Fruit fly (Drosophila melanogaster): ENCODE data around the gene sturkopf.

sturkopf gene

DNA sequence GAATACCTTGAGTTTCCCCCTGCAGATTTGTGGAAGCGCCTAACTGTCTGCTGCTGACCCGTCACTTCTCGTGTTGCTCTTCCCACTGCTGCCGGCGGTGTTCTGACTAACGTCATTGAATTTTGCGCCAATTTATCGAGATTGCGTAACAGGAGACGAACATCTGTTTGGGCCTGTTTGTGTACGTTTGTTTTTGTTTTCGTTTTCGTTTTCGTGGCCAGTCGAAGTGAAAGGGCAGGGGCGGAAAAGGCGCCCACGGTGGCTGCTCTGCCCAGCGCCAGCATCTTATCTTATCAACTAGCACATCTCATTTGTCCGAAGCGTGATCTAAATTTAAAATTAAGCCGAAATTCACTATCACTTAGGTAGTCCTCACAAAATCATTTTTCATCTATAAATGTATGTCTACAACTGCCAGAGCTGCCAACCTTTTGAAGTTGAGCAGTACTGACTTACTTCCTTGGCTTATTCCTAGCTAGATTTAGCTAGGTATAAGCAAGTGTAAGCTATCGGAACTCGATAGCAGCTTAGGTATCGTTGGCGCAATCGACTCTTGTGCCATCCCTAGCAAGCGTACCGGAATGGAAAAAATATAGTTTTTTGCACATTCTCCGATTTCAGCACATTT, 6.1 kb downstream of the sturkopf start, which contains the start of the genes Ctr9 and Nt5a (continued):
- no peak for TF ChIP-seq CG12071 (GFP tag; optimal IDR thresholded peaks at IDR 0.05)
- TF ChIP-seq CG13624 (GFP tag; optimal IDR thresholded peaks at IDR 0.05): peak; percentile 70
- TF ChIP-seq row (GFP tag; IDR thresholded peaks at IDR 0.05): peak; percentile 85
- TF ChIP-seq tio (GFP tag; optimal IDR thresholded peaks at IDR 0.05): no peak
- peak; percentile 68 for TF ChIP-seq ERR (GFP tag; optimal IDR thresholded peaks at IDR 0.05)
- peak; percentile 96 for TF ChIP-seq Sry-β (GFP tag; optimal IDR thresholded peaks at IDR 0.05)
- peak; percentile 36 for TF ChIP-seq Fer3 (tag; optimal IDR thresholded peaks at IDR 0.05)
- TF ChIP-seq Spps (tag; optimal IDR thresholded peaks at IDR 0.05): no peak
- peak; percentile 81 for TF ChIP-seq CG34224 (GFP tag; IDR thresholded peaks at IDR 0.05; ENCODE audit: partially characterized antibody)
- TF ChIP-seq Hr51 (GFP tag; optimal IDR thresholded peaks at IDR 0.05): peak in 1 of 2 experiments; percentile 48
- TF ChIP-seq CG17385 (GFP tag; optimal IDR thresholded peaks at IDR 0.05): peak; percentile 8
- TF ChIP-seq sens-2 (GFP tag; IDR thresholded peaks at IDR 0.05): no peak
- peak; percentile 40 for TF ChIP-seq sd (tag; optimal IDR thresholded peaks at IDR 0.05)
- TF ChIP-seq Nf-YA (GFP tag; IDR thresholded peaks at IDR 0.05): no peak
- no peak for TF ChIP-seq D19B (GFP tag; optimal IDR thresholded peaks at IDR 0.05)
- TF ChIP-seq CG12104 (GFP tag; optimal IDR thresholded peaks at IDR 0.05): no peak
- TF ChIP-seq CG9727 (GFP tag; optimal IDR thresholded peaks at IDR 0.05): no peak
- no peak for TF ChIP-seq fd102C (GFP tag; optimal IDR thresholded peaks at IDR 0.05)
- TF ChIP-seq CG18262 (tag; optimal IDR thresholded peaks at IDR 0.05): peak; percentile 20
- peak; percentile 5 for TF ChIP-seq CG4424 (GFP tag; optimal IDR thresholded peaks at IDR 0.05)
- no peak for TF ChIP-seq Deaf1 (tag; optimal IDR thresholded peaks at IDR 0.05)
- peak; percentile 17 for TF ChIP-seq zf30C (GFP tag; optimal IDR thresholded peaks at IDR 0.05)
- TF ChIP-seq dati (GFP tag; IDR thresholded peaks at IDR 0.05): no peak
- TF ChIP-seq Hmr (GFP tag; optimal IDR thresholded peaks at IDR 0.05): no peak
- peak; percentile 15 for TF ChIP-seq NC2β (GFP tag; optimal IDR thresholded peaks at IDR 0.05)
- TF ChIP-seq croc (GFP tag; conservative IDR thresholded peaks at IDR 0.05): no peak
- no peak for TF ChIP-seq CG12299 (tag; optimal IDR thresholded peaks at IDR 0.05)
- peak; percentile 72 for TF ChIP-seq sob (GFP tag; IDR thresholded peaks at IDR 0.05)
- TF ChIP-seq ara (GFP tag; IDR thresholded peaks at IDR 0.05): no peak
- no peak for TF ChIP-seq wek (GFP tag; optimal IDR thresholded peaks at IDR 0.05)
- TF ChIP-seq Atf6 (GFP tag; IDR thresholded peaks at IDR 0.05): no peak
- no peak for TF ChIP-seq CG18476 (GFP tag; optimal IDR thresholded peaks at IDR 0.05)
- no peak for TF ChIP-seq ttk (GFP tag; IDR thresholded peaks at IDR 0.05)
- peak; percentile 47 for TF ChIP-seq phol (tag; optimal IDR thresholded peaks at IDR 0.05)
- no peak for TF ChIP-seq run (tag; optimal IDR thresholded peaks at IDR 0.05)
- TF ChIP-seq CG3995 (GFP tag; optimal IDR thresholded peaks at IDR 0.05): peak; percentile 42
- TF ChIP-seq knrl (GFP tag; IDR thresholded peaks at IDR 0.05; ENCODE audit: partially characterized antibody): peak; percentile 75
- TF ChIP-seq CG2875 (GFP tag; optimal IDR thresholded peaks at IDR 0.05): no peak
- no peak for TF ChIP-seq crol (GFP tag; IDR thresholded peaks at IDR 0.05)
- TF ChIP-seq fd3F (GFP tag; optimal IDR thresholded peaks at IDR 0.05): peak; percentile 11
- TF ChIP-seq Kr (GFP tag; optimal IDR thresholded peaks at IDR 0.05): no peak
- no peak for TF ChIP-seq fd96Cb (tag; optimal IDR thresholded peaks at IDR 0.05)
- no peak for TF ChIP-seq toy (GFP tag; IDR thresholded peaks at IDR 0.05)
- TF ChIP-seq da (GFP tag; optimal IDR thresholded peaks at IDR 0.05): peak; percentile 28
- peak; percentile 80 for TF ChIP-seq Sin3A (optimal IDR thresholded peaks at IDR 0.05)
- TF ChIP-seq Usf (GFP tag; optimal IDR thresholded peaks at IDR 0.05): no peak
- peak; percentile 67; the same call in 1 of the 2 replicates for TF ChIP-seq CG11247 (GFP tag; IDR thresholded peaks at IDR 0.05)
- TF ChIP-seq kay (GFP tag; optimal IDR thresholded peaks at IDR 0.05): peak; percentile 36
- no peak for TF ChIP-seq sqz (GFP tag; optimal IDR thresholded peaks at IDR 0.05)
- TF ChIP-seq CG5245 (GFP tag; optimal IDR thresholded peaks at IDR 0.05): no peak
- peak; percentile 86 for TF ChIP-seq CG12659 (GFP tag; optimal IDR thresholded peaks at IDR 0.05)

All from whole organism, embryonic.